Fruit fly (Drosophila melanogaster) whole organism, embryonic: ENCODE measurements around the gene CG5516.

Experiments
- ATbp ChIP-seq: fragments of 200-800 bp; sonication (Bioruptor generic); optimal IDR thresholded peaks from 2 replicates; lab custom pipeline; 2017; ENCODE audit warnings: missing biosample characterization, mild to moderate bottlenecking, missing genetic modification characterization, missing genetic modification reagents
- Antp ChIP-seq: fragments of 200-800 bp; sonication (Bioruptor generic); optimal IDR thresholded peaks from 3 replicates; lab custom pipeline; 2016; ENCODE audit warnings: missing biosample characterization, missing genetic modification characterization
- Atf6 ChIP-seq: fragments of 200-800 bp; sonication (Bioruptor generic); IDR thresholded peaks from 2 replicates; pipeline ENCODE4 v1.3.6; 2022; ENCODE audit warnings: missing biosample characterization, missing genetic modification characterization
- BtbVII ChIP-seq: fragments of 200-800 bp; sonication (Bioruptor generic); optimal IDR thresholded peaks from 3 replicates; lab custom pipeline; 2017; ENCODE audit warnings: missing biosample characterization, mild to moderate bottlenecking, missing genetic modification characterization
- CG10979 ChIP-seq: fragments of 200-800 bp; sonication (Bioruptor generic); optimal IDR thresholded peaks from 2 replicates; lab custom pipeline; 2018; ENCODE audit warnings: missing biosample characterization, mild to moderate bottlenecking, missing genetic modification characterization, moderate library complexity
- CG12104 ChIP-seq: fragments of 200-800 bp; sonication (Bioruptor generic); optimal IDR thresholded peaks from 3 replicates; lab custom pipeline; 2016; ENCODE audit warnings: missing biosample characterization, missing genetic modification characterization
- CG13424 ChIP-seq: fragments of 200-800 bp; sonication (Bioruptor generic); optimal IDR thresholded peaks from 2 replicates; lab custom pipeline; 2019; ENCODE audit warnings: missing biosample characterization, mild to moderate bottlenecking, missing genetic modification characterization, moderate library complexity
- CG13894 ChIP-seq: fragments of 200-800 bp; sonication (Bioruptor generic); optimal IDR thresholded peaks from 3 replicates; lab custom pipeline; 2018; ENCODE audit warnings: missing biosample characterization, mild to moderate bottlenecking, missing genetic modification characterization, moderate library complexity
- CG14050 ChIP-seq: fragments of 200-800 bp; sonication (Bioruptor generic); IDR thresholded peaks from 3 replicates; pipeline ENCODE4 v1.3.6; 2022; ENCODE audit warnings: missing biosample characterization, missing genetic modification characterization
- CG14441 ChIP-seq: fragments of 200-800 bp; sonication (Bioruptor generic); IDR thresholded peaks from 2 replicates; pipeline ENCODE4 v1.3.6; 2022; ENCODE audit warnings: missing biosample characterization, missing genetic modification characterization
- CG15696 ChIP-seq: fragments of 200-800 bp; sonication (Bioruptor generic); optimal IDR thresholded peaks from 2 replicates; lab custom pipeline; 2019; ENCODE audit warnings: missing biosample characterization, mild to moderate bottlenecking, missing genetic modification characterization, moderate library complexity
- CG16815 ChIP-seq: fragments of 200-800 bp; sonication (Bioruptor generic); optimal IDR thresholded peaks from 3 replicates; lab custom pipeline; 2017; ENCODE audit warnings: missing biosample characterization, mild to moderate bottlenecking, missing genetic modification characterization
- CG16863 ChIP-seq: fragments of 200-800 bp; sonication (Bioruptor generic); optimal IDR thresholded peaks from 3 replicates; lab custom pipeline; 2016; ENCODE audit warnings: missing biosample characterization, missing genetic modification characterization
- CG17385 ChIP-seq: fragments of 200-800 bp; sonication (Bioruptor generic); optimal IDR thresholded peaks from 3 replicates; lab custom pipeline; 2018; ENCODE audit warnings: missing biosample characterization, mild to moderate bottlenecking, missing genetic modification characterization
- CG18011 ChIP-seq: fragments of 200-800 bp; sonication (Bioruptor generic); optimal IDR thresholded peaks from 2 replicates; lab custom pipeline; 2017; ENCODE audit warnings: missing biosample characterization, missing genetic modification characterization, mild to moderate bottlenecking, moderate library complexity, missing genotype
- CG18619 ChIP-seq: fragments of 200-800 bp; sonication (Bioruptor generic); optimal IDR thresholded peaks from 3 replicates; lab custom pipeline; 2017; ENCODE audit warnings: missing biosample characterization, mild to moderate bottlenecking, missing genetic modification characterization
- CG31365 ChIP-seq: fragments of 200-800 bp; sonication (Bioruptor generic); optimal IDR thresholded peaks from 2 replicates; lab custom pipeline; 2018; ENCODE audit warnings: missing biosample characterization, mild to moderate bottlenecking, missing genetic modification characterization
- CG3281 ChIP-seq: fragments of 200-800 bp; sonication (Bioruptor generic); optimal IDR thresholded peaks from 3 replicates; lab custom pipeline; 2017; ENCODE audit warnings: missing biosample characterization, mild to moderate bottlenecking, missing genetic modification characterization
- CG3407 ChIP-seq: fragments of 200-800 bp; sonication (Bioruptor generic); optimal IDR thresholded peaks from 2 replicates; lab custom pipeline; 2018; ENCODE audit warnings: missing biosample characterization, mild to moderate bottlenecking, missing genetic modification characterization
- CG6765 ChIP-seq: fragments of 200-800 bp; sonication (Bioruptor generic); optimal IDR thresholded peaks from 3 replicates; lab custom pipeline; 2017; ENCODE audit warnings: missing biosample characterization, mild to moderate bottlenecking, missing genetic modification characterization
- CG6813 ChIP-seq: fragments of 200-800 bp; sonication (Bioruptor generic); optimal IDR thresholded peaks from 2 replicates; lab custom pipeline; 2017; ENCODE audit warnings: missing biosample characterization, missing genetic modification characterization, mild to moderate bottlenecking, moderate library complexity, missing genetic modification reagents
- D19A ChIP-seq: fragments of 200-800 bp; optimal IDR thresholded peaks from 3 replicates; lab custom pipeline; 2019; ENCODE audit warnings: missing biosample characterization, mild to moderate bottlenecking, missing genetic modification characterization, moderate library complexity
- Doc2 ChIP-seq: fragments of 200-800 bp; sonication (Bioruptor generic); IDR thresholded peaks from 2 replicates; pipeline ENCODE4 v1.3.6; 2022; ENCODE audit warnings: missing biosample characterization, missing genetic modification characterization
- E2f1 ChIP-seq: fragments of 200-800 bp; sonication (Bioruptor generic); IDR thresholded peaks from 2 replicates; pipeline ENCODE4 v1.3.6; 2022; ENCODE audit warnings: missing biosample characterization, missing genetic modification characterization
- Fer2 ChIP-seq: fragments of 200-800 bp; sonication (Bioruptor generic); optimal IDR thresholded peaks from 2 replicates; lab custom pipeline; 2018; ENCODE audit warnings: missing biosample characterization, mild to moderate bottlenecking, missing genetic modification characterization, moderate library complexity
- HmgZ ChIP-seq: fragments of 200-800 bp; sonication (Bioruptor generic); optimal IDR thresholded peaks from 2 replicates; lab custom pipeline; 2018; ENCODE audit warnings: missing biosample characterization, mild to moderate bottlenecking, missing genetic modification characterization
- Hr51 ChIP-seq, 2 experiments: fragments of 200-800 bp; sonication (Bioruptor generic); optimal IDR thresholded peaks; 2 replicates in 1 of 2; 3 replicates in 1 of 2; lab custom pipeline; 2016 to 2018; ENCODE audit warnings: missing biosample characterization in 2 of 2, missing genetic modification characterization in 2 of 2, mild to moderate bottlenecking in 1 of 2, moderate library complexity in 1 of 2
- Oaz ChIP-seq: fragments of 200-800 bp; sonication (Bioruptor generic); IDR thresholded peaks from 2 replicates; pipeline ENCODE4 v1.3.6; 2022; ENCODE audit warnings: missing biosample characterization, missing genetic modification characterization
- Rfx ChIP-seq: fragments of 200-800 bp; sonication (Bioruptor generic); IDR thresholded peaks from 2 replicates; pipeline ENCODE4 v1.3.6; 2022; ENCODE audit warnings: missing biosample characterization, missing genetic modification characterization
- Sry-β ChIP-seq: fragments of 200-800 bp; sonication (Bioruptor generic); optimal IDR thresholded peaks from 2 replicates; lab custom pipeline; 2018; ENCODE audit warnings: missing biosample characterization, mild to moderate bottlenecking, missing genetic modification characterization, moderate library complexity
- Taf1 ChIP-seq: fragments of 200-800 bp; sonication (Bioruptor generic); IDR thresholded peaks from 2 replicates; pipeline ENCODE4 v1.3.6; 2022; ENCODE audit warnings: missing biosample characterization, missing genetic modification characterization
- Xrp1 ChIP-seq: fragments of 200-800 bp; sonication (Bioruptor generic); IDR thresholded peaks from 2 replicates; pipeline ENCODE4 v1.3.6; 2022; ENCODE audit warnings: missing biosample characterization, missing genetic modification characterization
- YL-1 ChIP-seq: fragments of 200-800 bp; sonication (Bioruptor generic); optimal IDR thresholded peaks from 3 replicates; lab custom pipeline; 2017; ENCODE audit warnings: missing biosample characterization, mild to moderate bottlenecking, missing genetic modification characterization
- ab ChIP-seq: fragments of 200-800 bp; sonication (Bioruptor generic); optimal IDR thresholded peaks from 2 replicates; lab custom pipeline; 2016; ENCODE audit warnings: missing biosample characterization, missing genetic modification characterization
- ac ChIP-seq: fragments of 200-800 bp; sonication (Bioruptor generic); optimal IDR thresholded peaks from 3 replicates; lab custom pipeline; 2017; ENCODE audit warnings: missing biosample characterization, mild to moderate bottlenecking, missing genetic modification characterization
- ara ChIP-seq: fragments of 200-800 bp; sonication (Bioruptor generic); IDR thresholded peaks from 2 replicates; pipeline ENCODE4 v1.3.6; 2022; ENCODE audit warnings: missing biosample characterization, missing genetic modification characterization
- az2 ChIP-seq: fragments of 200-800 bp; sonication (Bioruptor generic); optimal IDR thresholded peaks from 3 replicates; lab custom pipeline; 2016; ENCODE audit warnings: missing biosample characterization, missing genetic modification characterization
- bbx ChIP-seq: fragments of 200-800 bp; sonication (Bioruptor generic); IDR thresholded peaks from 2 replicates; pipeline ENCODE4 v1.3.6; 2022; ENCODE audit warnings: missing biosample characterization, missing genetic modification characterization; ENCODE audit not compliant: partially characterized antibody
- bcd ChIP-seq: fragments of 200-800 bp; sonication (Bioruptor generic); optimal IDR thresholded peaks from 2 replicates; lab custom pipeline; 2017; ENCODE audit warnings: missing biosample characterization, mild to moderate bottlenecking, missing genetic modification characterization
- caup ChIP-seq: fragments of 200-800 bp; sonication (Bioruptor generic); optimal IDR thresholded peaks from 3 replicates; lab custom pipeline; 2017; ENCODE audit warnings: missing biosample characterization, mild to moderate bottlenecking, missing genetic modification characterization, moderate library complexity; ENCODE audit not compliant: severe bottlenecking
- da ChIP-seq: fragments of 200-800 bp; sonication (Bioruptor generic); optimal IDR thresholded peaks from 2 replicates; lab custom pipeline; 2016; ENCODE audit warnings: missing biosample characterization, missing genetic modification characterization
- dmrt99B ChIP-seq: fragments of 200-800 bp; sonication (Bioruptor generic); optimal IDR thresholded peaks from 2 replicates; lab custom pipeline; 2018; ENCODE audit warnings: missing biosample characterization, mild to moderate bottlenecking, missing genetic modification characterization, moderate library complexity
- gem ChIP-seq: fragments of 200-800 bp; sonication (Bioruptor generic); optimal IDR thresholded peaks from 2 replicates; lab custom pipeline; 2019; ENCODE audit warnings: missing biosample characterization, mild to moderate bottlenecking, missing genetic modification characterization, moderate library complexity
- org-1 ChIP-seq: fragments of 200-800 bp; sonication (Bioruptor generic); optimal IDR thresholded peaks from 2 replicates; lab custom pipeline; 2017; ENCODE audit warnings: missing biosample characterization, missing genetic modification characterization
- ranshi ChIP-seq: fragments of 200-800 bp; sonication (Bioruptor generic); IDR thresholded peaks from 2 replicates; pipeline ENCODE4 v1.3.6; 2022; ENCODE audit warnings: missing biosample characterization, missing genetic modification characterization
- ro ChIP-seq: fragments of 200-800 bp; sonication (Bioruptor generic); IDR thresholded peaks from 2 replicates; pipeline ENCODE4 v1.3.6; 2022; ENCODE audit warnings: missing biosample characterization, missing genetic modification characterization
- sc ChIP-seq, 3 experiments: fragments of >200 bp in 2 of 3; fragments of 200-800 bp in 1 of 3; sonication (Bioruptor generic) in 1 of 3; optimal IDR thresholded peaks; 2 replicates in 2 of 3; 3 replicates in 1 of 3; lab custom pipeline; 2017; ENCODE audit warnings: mild to moderate bottlenecking in 1 of 3, missing biosample characterization in 1 of 3, missing genetic modification characterization in 1 of 3, missing genetic modification reagents in 1 of 3
- sd ChIP-seq: fragments of 200-800 bp; sonication (Bioruptor generic); optimal IDR thresholded peaks from 3 replicates; lab custom pipeline; 2018; ENCODE audit warnings: missing biosample characterization, mild to moderate bottlenecking, missing genetic modification characterization, moderate library complexity
- sens-2 ChIP-seq: fragments of 200-800 bp; sonication (Bioruptor generic); IDR thresholded peaks from 2 replicates; pipeline ENCODE4 v1.3.6; 2022; ENCODE audit warnings: missing biosample characterization, missing genetic modification characterization
- sisA ChIP-seq: fragments of 200-800 bp; sonication (Bioruptor generic); IDR thresholded peaks from 2 replicates; pipeline ENCODE4 v1.3.6; 2022; ENCODE audit warnings: missing biosample characterization, missing genetic modification characterization

CG5516 gene

dm6 chr3R:15933609-15934232 lies 30.0 kb upstream of the CG5516 start, which contains the start of the genes CG5478 and blp (continued):
- TF ChIP-seq org-1 (GFP tag; lab: Kevin White, UChicago) (no peak), Hr51 (GFP tag; optimal IDR thresholded peaks at IDR 0.05; lab: Kevin White, UChicago) (no peak), CG14441 (GFP tag; lab: Robert Waterston, UW) (no peak), CG14050 (GFP tag; lab: Robert Waterston, UW) (no peak), D19A (tag; lab: Kevin White, UChicago) (no peak), CG6813 (GFP tag; lab: Kevin White, UChicago) (no peak), CG3281 (GFP tag; lab: Kevin White, UChicago) (no peak), ac (GFP tag; lab: Kevin White, UChicago) (no peak), Antp (no peak), az2 (GFP tag; lab: Kevin White, UChicago) (no peak), Rfx (no peak), YL-1 (GFP tag; lab: Kevin White, UChicago) (peak; percentile 50), Sry-β (GFP tag; lab: Kevin White, UChicago) (no peak), dmrt99B (tag; lab: Kevin White, UChicago) (no peak), HmgZ (peak; percentile 42), CG3407 (GFP tag; lab: Kevin White, UChicago) (no peak), ranshi (GFP tag; lab: Robert Waterston, UW) (no peak), E2f1 (GFP tag; lab: Robert Waterston, UW) (no peak), sens-2 (GFP tag; lab: Robert Waterston, UW) (no peak), Doc2 (GFP tag; lab: Robert Waterston, UW) (no peak), Taf1 (GFP tag; lab: Robert Waterston, UW) (no peak), Oaz (GFP tag; lab: Robert Waterston, UW) (no peak), sc (optimal IDR thresholded peaks at IDR 0.05; lab: Kevin White, UChicago) (no peak), sc (GFP tag; optimal IDR thresholded peaks at IDR 0.05; lab: Kevin White, UChicago) (no peak), caup (GFP tag; lab: Kevin White, UChicago) (no peak), gem (tag; lab: Kevin White, UChicago) (no peak), CG16863 (GFP tag; lab: Kevin White, UChicago) (no peak), CG10979 (tag; lab: Kevin White, UChicago) (no peak), Fer2 (no peak), CG17385 (no peak), CG15696 (no peak), CG13894 (tag; lab: Kevin White, UChicago) (no peak), bbx (peak; percentile 92), CG12104 (no peak), ATbp (GFP tag; lab: Kevin White, UChicago) (no peak), CG13424 (no peak), Atf6 (no peak), Xrp1 (GFP tag; lab: Robert Waterston, UW) (no peak), CG18619 (GFP tag; lab: Kevin White, UChicago) (no peak), ro (GFP tag; lab: Robert Waterston, UW) (no peak), ab (no peak), CG6765 (no peak), bcd (no peak), CG16815 (no peak), CG31365 (tag; lab: Kevin White, UChicago) (no peak), CG18011 (no peak), sisA (GFP tag; lab: Robert Waterston, UW) (no peak), BtbVII (GFP tag; lab: Kevin White, UChicago) (no peak), da (GFP tag; lab: Kevin White, UChicago) (no peak), ara (GFP tag; lab: Robert Waterston, UW) (no peak), sd (peak; percentile 49)
